Fruit fly (Drosophila melanogaster): ENCODE results near the gene CG15468.

dm6 chrX:4965673-4966072 lies 4.7 kb upstream of the CG15468 start:
- no peak for TF ChIP-seq Myc (optimal IDR thresholded peaks at IDR 0.05)
- TF ChIP-seq lola (GFP tag; optimal IDR thresholded peaks at IDR 0.05): no peak
- no peak for TF ChIP-seq Abd-B (GFP tag; optimal IDR thresholded peaks at IDR 0.05)
- no peak for TF ChIP-seq CG9705 (GFP tag; optimal IDR thresholded peaks at IDR 0.05)

All from whole organism, wandering third instar larva.